Worm (Caenorhabditis elegans) whole organism, L3 larva: ENCODE data around the gene ZK596.3.

Source experiments
- nfya-1 ChIP-seq: sonication (generic microtip); optimal IDR thresholded peaks from 2 replicates; lab custom pipeline; 2017; ENCODE audit warnings: missing genetic modification characterization, mild to moderate bottlenecking, missing compliant biosample characterization, antibody characterized with exemption, moderate library complexity; ENCODE audit not compliant: insufficient read depth
- nhr-11 ChIP-seq: fragments of 150-350 bp; optimal IDR thresholded peaks from 2 replicates; lab custom pipeline; 2014; ENCODE audit warnings: missing biosample characterization, missing genetic modification characterization

ce11 chrIV:10868629-10869251 lies 35.4 kb downstream of the ZK596.3 start, which contains the start of gene F13E9.11:
- TF ChIP-seq nhr-11, result no peak
- peak; percentile 35 for TF ChIP-seq nfya-1 (tag; lab: Kevin White, UChicago)
